Fruit fly (Drosophila melanogaster) whole organism, embryonic: ENCODE data around the gene CG42759.

ENCODE experiments used
- BEAF-32 ChIP-seq: fragments of 200-800 bp; sonication (Bioruptor generic); optimal IDR thresholded peaks from 3 replicates; lab custom pipeline; 2017; ENCODE audit warnings: missing biosample characterization, missing genetic modification characterization, mild to moderate bottlenecking, moderate library complexity, missing genetic modification reagents
- Blimp-1 ChIP-seq: fragments of 200-800 bp; sonication (Bioruptor generic); optimal IDR thresholded peaks from 3 replicates; lab custom pipeline; 2018; ENCODE audit warnings: missing biosample characterization, missing genetic modification characterization, mild to moderate bottlenecking, moderate library complexity, missing genetic modification reagents
- Bteb2 ChIP-seq: fragments of 200-800 bp; sonication (Bioruptor generic); optimal IDR thresholded peaks from 2 replicates; lab custom pipeline; 2016; ENCODE audit warnings: missing biosample characterization, missing genetic modification characterization
- C15 ChIP-seq: fragments of 200-800 bp; sonication (Bioruptor generic); IDR thresholded peaks from 3 replicates; pipeline ENCODE4 v1.3.6; 2022; ENCODE audit warnings: missing biosample characterization, missing genetic modification characterization
- CG10321 ChIP-seq: fragments of 200-800 bp; sonication (Bioruptor generic); IDR thresholded peaks from 2 replicates; pipeline ENCODE4 v1.3.6; 2022; ENCODE audit warnings: missing biosample characterization, missing genetic modification characterization
- CG11085 ChIP-seq: fragments of 200-800 bp; sonication (Bioruptor generic); IDR thresholded peaks from 2 replicates; pipeline ENCODE4 v1.3.6; 2022; ENCODE audit warnings: missing biosample characterization, missing genetic modification characterization
- CG12236 ChIP-seq: fragments of 200-800 bp; sonication (Bioruptor generic); optimal IDR thresholded peaks from 2 replicates; lab custom pipeline; 2016; ENCODE audit warnings: missing biosample characterization, missing genetic modification characterization
- CG13123 ChIP-seq: fragments of 200-800 bp; sonication (Bioruptor generic); optimal IDR thresholded peaks from 2 replicates; lab custom pipeline; 2016; ENCODE audit warnings: missing biosample characterization, missing genetic modification characterization
- CG2202 ChIP-seq: fragments of 200-800 bp; sonication (Bioruptor generic); optimal IDR thresholded peaks from 2 replicates; lab custom pipeline; 2018; ENCODE audit warnings: missing biosample characterization, mild to moderate bottlenecking, missing genetic modification characterization
- CG2712 ChIP-seq: fragments of 200-800 bp; optimal IDR thresholded peaks from 3 replicates; lab custom pipeline; 2019; ENCODE audit warnings: missing biosample characterization, mild to moderate bottlenecking, missing genetic modification characterization, moderate library complexity
- CG32767 ChIP-seq: fragments of 200-800 bp; sonication (Bioruptor generic); IDR thresholded peaks from 2 replicates; pipeline ENCODE4 v1.3.6; 2022; ENCODE audit warnings: missing biosample characterization, missing genetic modification characterization
- CG33557 ChIP-seq: fragments of 200-800 bp; sonication (Bioruptor generic); optimal IDR thresholded peaks from 2 replicates; lab custom pipeline; 2019; ENCODE audit warnings: missing biosample characterization, mild to moderate bottlenecking, missing genetic modification characterization, moderate library complexity
- CG6791 ChIP-seq: fragments of 200-800 bp; sonication (Bioruptor generic); IDR thresholded peaks from 3 replicates; pipeline ENCODE4 v1.3.6; 2022; ENCODE audit warnings: missing biosample characterization, missing genetic modification characterization; ENCODE audit not compliant: partially characterized antibody
- CG8359 ChIP-seq: fragments of 200-800 bp; sonication (Bioruptor generic); optimal IDR thresholded peaks from 2 replicates; lab custom pipeline; 2017; ENCODE audit warnings: missing biosample characterization, mild to moderate bottlenecking, missing genetic modification characterization, borderline replicate concordance
- CG8944 ChIP-seq: fragments of 200-800 bp; sonication (Bioruptor generic); optimal IDR thresholded peaks from 3 replicates; lab custom pipeline; 2016; ENCODE audit warnings: missing biosample characterization, missing genetic modification characterization
- CG9817 ChIP-seq: fragments of 200-800 bp; sonication (Bioruptor generic); optimal IDR thresholded peaks from 2 replicates; lab custom pipeline; 2018; ENCODE audit warnings: missing biosample characterization, mild to moderate bottlenecking, missing genetic modification characterization, moderate library complexity
- D ChIP-seq, 2 experiments: fragments of 200-800 bp in 1 of 2; fragments of >200 bp in 1 of 2; sonication (Bioruptor generic) in 1 of 2; optimal IDR thresholded peaks; 2 replicates in 1 of 2; 3 replicates in 1 of 2; lab custom pipeline; 2017; ENCODE audit warnings: mild to moderate bottlenecking in 1 of 2, missing biosample characterization in 1 of 2, missing genetic modification characterization in 1 of 2, missing genetic modification reagents in 1 of 2
- Dip3 ChIP-seq: fragments of 200-800 bp; sonication (Bioruptor generic); optimal IDR thresholded peaks from 3 replicates; lab custom pipeline; 2016; ENCODE audit warnings: missing biosample characterization, missing genetic modification characterization
- ERR ChIP-seq: fragments of 200-800 bp; sonication (Bioruptor generic); optimal IDR thresholded peaks from 2 replicates; lab custom pipeline; 2016; ENCODE audit warnings: missing biosample characterization, missing genetic modification characterization
- GATAe ChIP-seq: fragments of 200-800 bp; sonication (Bioruptor generic); conservative IDR thresholded peaks from 2 replicates; pipeline ENCODE4 v1.3.6; 2022; ENCODE audit warnings: missing biosample characterization, missing genetic modification characterization
- Hey ChIP-seq: fragments of 200-800 bp; sonication (Bioruptor generic); optimal IDR thresholded peaks from 3 replicates; lab custom pipeline; 2018; ENCODE audit warnings: missing biosample characterization, mild to moderate bottlenecking, missing genetic modification characterization
- Hmr ChIP-seq: fragments of 200-800 bp; sonication (Bioruptor generic); optimal IDR thresholded peaks from 3 replicates; lab custom pipeline; 2017; ENCODE audit warnings: mild to moderate bottlenecking, missing biosample characterization, missing genetic modification reagents, missing genetic modification characterization
- Lhr ChIP-seq: fragments of 200-800 bp; sonication (Bioruptor generic); optimal IDR thresholded peaks from 3 replicates; lab custom pipeline; 2017; ENCODE audit warnings: mild to moderate bottlenecking, missing biosample characterization, missing genetic modification reagents, missing genetic modification characterization
- Myb ChIP-seq: fragments of 200-800 bp; sonication (Bioruptor generic); optimal IDR thresholded peaks from 2 replicates; lab custom pipeline; 2016; ENCODE audit warnings: missing biosample characterization, missing genetic modification characterization
- NC2α ChIP-seq: fragments of 200-800 bp; sonication (Bioruptor generic); optimal IDR thresholded peaks from 2 replicates; lab custom pipeline; 2016; ENCODE audit warnings: missing biosample characterization, missing genetic modification characterization
- Stat92E ChIP-seq, 3 experiments: fragments of >200 bp in 2 of 3; fragments of 200-800 bp in 1 of 3; sonication (Bioruptor generic) in 1 of 3; optimal IDR thresholded peaks; 2 replicates each; lab custom pipeline; 2017 to 2019; ENCODE audit warnings: missing biosample characterization in 3 of 3, missing genetic modification characterization in 3 of 3, mild to moderate bottlenecking in 1 of 3, moderate library complexity in 1 of 3
- Xrp1 ChIP-seq: fragments of 200-800 bp; sonication (Bioruptor generic); IDR thresholded peaks from 2 replicates; pipeline ENCODE4 v1.3.6; 2022; ENCODE audit warnings: missing biosample characterization, missing genetic modification characterization
- ato ChIP-seq: fragments of 200-800 bp; sonication (Bioruptor generic); IDR thresholded peaks from 2 replicates; pipeline ENCODE4 v1.3.6; 2022; ENCODE audit warnings: missing biosample characterization, missing genetic modification characterization; ENCODE audit not compliant: partially characterized antibody
- chm ChIP-seq: fragments of 200-800 bp; sonication (Bioruptor generic); IDR thresholded peaks from 2 replicates; pipeline ENCODE4 v1.3.6; 2022; ENCODE audit warnings: missing biosample characterization, missing genetic modification characterization
- cwo ChIP-seq: fragments of 200-800 bp; sonication (Bioruptor generic); optimal IDR thresholded peaks from 3 replicates; lab custom pipeline; 2017; ENCODE audit warnings: missing biosample characterization, missing genetic modification characterization, mild to moderate bottlenecking, moderate library complexity, missing genetic modification reagents
- exex ChIP-seq: fragments of 200-800 bp; sonication (Bioruptor generic); optimal IDR thresholded peaks from 4 replicates; lab custom pipeline; 2018; ENCODE audit warnings: missing biosample characterization, mild to moderate bottlenecking, missing genetic modification characterization, moderate library complexity
- ftz-f1 ChIP-seq: fragments of 200-800 bp; sonication (Bioruptor generic); optimal IDR thresholded peaks from 2 replicates; lab custom pipeline; 2016; ENCODE audit warnings: missing biosample characterization, missing genetic modification characterization
- gem ChIP-seq: fragments of 200-800 bp; sonication (Bioruptor generic); optimal IDR thresholded peaks from 2 replicates; lab custom pipeline; 2019; ENCODE audit warnings: missing biosample characterization, mild to moderate bottlenecking, missing genetic modification characterization, moderate library complexity
- grau ChIP-seq: fragments of 200-800 bp; optimal IDR thresholded peaks from 3 replicates; lab custom pipeline; 2019; ENCODE audit warnings: missing biosample characterization, mild to moderate bottlenecking, missing genetic modification characterization, moderate library complexity
- hbn ChIP-seq: fragments of 200-800 bp; sonication (Bioruptor generic); IDR thresholded peaks from 2 replicates; pipeline ENCODE4 v1.3.6; 2022; ENCODE audit warnings: missing biosample characterization, missing genetic modification characterization; ENCODE audit not compliant: partially characterized antibody
- knrl ChIP-seq: fragments of 200-800 bp; sonication (Bioruptor generic); IDR thresholded peaks from 3 replicates; pipeline ENCODE4 v1.3.6; 2022; ENCODE audit warnings: missing biosample characterization, missing genetic modification characterization; ENCODE audit not compliant: partially characterized antibody
- lmd ChIP-seq: fragments of 200-800 bp; sonication (Bioruptor generic); IDR thresholded peaks from 2 replicates; pipeline ENCODE4 v1.3.6; 2022; ENCODE audit warnings: missing biosample characterization, missing genetic modification characterization
- pita ChIP-seq: fragments of 200-800 bp; sonication (Bioruptor generic); optimal IDR thresholded peaks from 2 replicates; lab custom pipeline; 2017; ENCODE audit warnings: missing biosample characterization, mild to moderate bottlenecking, missing genetic modification characterization
- rib ChIP-seq: fragments of 200-800 bp; sonication (Bioruptor generic); IDR thresholded peaks from 2 replicates; pipeline ENCODE4 v1.3.6; 2022; ENCODE audit warnings: missing biosample characterization, missing genetic modification characterization
- sc ChIP-seq, 3 experiments: fragments of >200 bp in 2 of 3; fragments of 200-800 bp in 1 of 3; sonication (Bioruptor generic) in 1 of 3; optimal IDR thresholded peaks; 2 replicates in 2 of 3; 3 replicates in 1 of 3; lab custom pipeline; 2017; ENCODE audit warnings: mild to moderate bottlenecking in 1 of 3, missing biosample characterization in 1 of 3, missing genetic modification characterization in 1 of 3, missing genetic modification reagents in 1 of 3
- scrt ChIP-seq: fragments of 200-800 bp; sonication (Bioruptor generic); optimal IDR thresholded peaks from 2 replicates; lab custom pipeline; 2018; ENCODE audit warnings: missing biosample characterization, mild to moderate bottlenecking, missing genetic modification characterization, moderate library complexity
- sd ChIP-seq: fragments of 200-800 bp; sonication (Bioruptor generic); optimal IDR thresholded peaks from 3 replicates; lab custom pipeline; 2018; ENCODE audit warnings: missing biosample characterization, mild to moderate bottlenecking, missing genetic modification characterization, moderate library complexity
- slou ChIP-seq: fragments of 200-800 bp; sonication (Bioruptor generic); optimal IDR thresholded peaks from 3 replicates; lab custom pipeline; 2016; ENCODE audit warnings: missing biosample characterization, missing genetic modification characterization
- twi ChIP-seq: fragments of 200-800 bp; optimal IDR thresholded peaks from 2 replicates; lab custom pipeline; 2019; ENCODE audit warnings: missing biosample characterization, mild to moderate bottlenecking, missing genetic modification characterization, moderate library complexity
- wek ChIP-seq: fragments of 200-800 bp; sonication (Bioruptor generic); optimal IDR thresholded peaks from 3 replicates; lab custom pipeline; 2018; ENCODE audit warnings: missing biosample characterization, mild to moderate bottlenecking, missing genetic modification characterization, moderate library complexity

The CG42759 gene

DNA sequence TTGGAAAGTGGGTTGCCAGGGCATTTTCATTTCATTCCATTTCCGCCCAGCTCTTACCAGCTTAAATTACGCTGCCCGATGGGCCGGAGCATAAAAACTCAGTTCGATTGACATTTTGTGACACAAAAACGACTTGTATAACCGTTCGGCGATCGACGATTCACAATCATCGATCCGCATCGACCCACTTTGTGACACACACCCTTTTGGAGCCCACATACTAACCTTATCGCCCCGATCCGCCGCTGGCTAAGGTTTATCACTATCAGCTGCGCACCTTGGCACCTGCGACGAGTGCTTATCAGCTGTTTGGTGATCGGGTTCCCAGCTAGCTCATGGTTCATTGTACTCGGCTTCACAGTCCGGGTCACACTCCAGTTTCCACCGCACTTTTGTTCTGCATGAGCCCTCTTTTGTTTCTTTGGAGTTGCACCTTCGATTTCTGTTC, 43.4 kb upstream of the CG42759 start (continued):
- TF ChIP-seq CG6791 (GFP tag; lab: Robert Waterston, UW) (no peak), exex (tag; lab: Kevin White, UChicago) (peak; percentile 86), twi (peak; percentile 23), chm (GFP tag; lab: Robert Waterston, UW) (peak; percentile 62; the same call in 1 of the 2 replicates), Bteb2 (GFP tag; lab: Kevin White, UChicago) (no peak), CG2712 (tag; lab: Kevin White, UChicago) (peak; percentile 15), D (optimal IDR thresholded peaks at IDR 0.05; lab: Kevin White, UChicago) (no peak), D (GFP tag; optimal IDR thresholded peaks at IDR 0.05; lab: Kevin White, UChicago) (no peak), C15 (GFP tag; lab: Robert Waterston, UW) (0 out of 3 replicates have a peak, but pooled peaks have one; percentile 35), NC2α (GFP tag; lab: Kevin White, UChicago) (no peak), CG13123 (GFP tag; lab: Kevin White, UChicago) (no peak), BEAF-32 (no peak), Hmr (GFP tag; lab: Kevin White, UChicago) (no peak)

DNA sequence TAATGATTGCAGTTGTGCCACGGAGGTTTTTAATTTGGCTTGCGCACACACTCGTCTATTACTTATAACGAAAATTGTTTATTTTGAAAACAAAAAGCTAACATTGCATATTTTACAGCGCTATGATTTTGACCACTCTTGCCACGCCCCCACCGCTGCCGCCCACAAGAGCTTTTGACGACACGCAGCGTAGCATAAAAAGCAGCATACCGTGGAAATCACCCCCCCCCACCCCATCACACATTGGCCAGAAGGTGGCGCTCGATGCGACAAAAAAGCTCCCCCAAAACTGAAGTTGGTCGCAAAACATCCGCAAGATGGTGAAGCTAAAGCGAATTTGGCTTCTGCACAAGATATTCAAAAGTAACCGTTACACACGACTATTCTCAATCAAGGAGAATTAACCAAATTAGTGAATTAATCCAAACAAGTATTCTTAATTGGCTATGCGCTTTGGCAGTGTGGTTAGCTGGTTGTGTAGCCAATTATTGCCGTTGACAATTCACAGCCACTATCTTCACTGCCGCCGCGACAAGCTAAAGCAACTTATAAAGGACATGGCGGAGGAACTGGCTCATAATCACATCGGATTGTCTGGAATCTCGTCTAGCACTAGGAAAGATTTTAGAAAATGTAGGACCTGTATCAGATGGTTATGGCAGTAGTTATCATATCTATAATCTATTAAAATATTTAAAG, 42.2 kb upstream of the CG42759 start:
- TF ChIP-seq Stat92E (GFP tag; optimal IDR thresholded peaks at IDR 0.05; lab: Kevin White, UChicago) (no peak), Myb (GFP tag; lab: Kevin White, UChicago) (peak; percentile 99), CG32767 (GFP tag; lab: Robert Waterston, UW) (no peak), sc (optimal IDR thresholded peaks at IDR 0.05; lab: Kevin White, UChicago) (no peak), sc (GFP tag; optimal IDR thresholded peaks at IDR 0.05; lab: Kevin White, UChicago) (no peak), Dip3 (no peak), Blimp-1 (no peak), wek (no peak), GATAe (GFP tag; lab: Robert Waterston, UW) (no peak), CG10321 (GFP tag; lab: Robert Waterston, UW) (0 out of 2 replicates have a peak, but pooled peaks have one; percentile 33), gem (tag; lab: Kevin White, UChicago) (peak; percentile 35), slou (GFP tag; lab: Kevin White, UChicago) (no peak), sd (tag; lab: Kevin White, UChicago) (peak; percentile 66), CG11085 (GFP tag; lab: Robert Waterston, UW) (peak; percentile 16; the same call in 1 of the 2 replicates), cwo (no peak), CG2712 (tag; lab: Kevin White, UChicago) (peak; percentile 6), lmd (peak; percentile 33; the same call in 1 of the 2 replicates), ERR (GFP tag; lab: Kevin White, UChicago) (peak; percentile 62), Xrp1 (GFP tag; lab: Robert Waterston, UW) (no peak), ato (GFP tag; lab: Robert Waterston, UW) (0 out of 2 replicates have a peak, but pooled peaks have one; percentile 38), CG8359 (GFP tag; lab: Kevin White, UChicago) (no peak), knrl (no peak; the same call in 2 of the 3 replicates), grau (tag; lab: Kevin White, UChicago) (peak; percentile 36), scrt (GFP tag; lab: Kevin White, UChicago) (no peak), CG8944 (GFP tag; lab: Kevin White, UChicago) (no peak), pita (GFP tag; lab: Kevin White, UChicago) (peak; percentile 47), CG9817 (no peak), rib (GFP tag; lab: Robert Waterston, UW) (no peak), CG2202 (tag; lab: Kevin White, UChicago) (no peak), CG12236 (GFP tag; lab: Kevin White, UChicago) (no peak), Hey (tag; lab: Kevin White, UChicago) (no peak), Lhr (peak; percentile 63), CG33557 (GFP tag; lab: Kevin White, UChicago) (no peak), ftz-f1 (peak; percentile 63), hbn (0 out of 2 replicates have a peak, but pooled peaks have one; percentile 17)
